Worm (Caenorhabditis elegans) whole organism, mixed stage, embryonic: ENCODE data around the gene Y75B8A.33.
A peak's percentile ranks its signal among the peaks of the same experiment; 100 is the strongest.

Source experiments
- bed-3 ChIP-seq: fragments of 200-800 bp; sonication (Bioruptor generic); optimal IDR thresholded peaks from 3 replicates; lab custom pipeline; 2018; ENCODE audit warnings: mild to moderate bottlenecking, missing genetic modification characterization, moderate library complexity, missing compliant biosample characterization
- blmp-1 ChIP-seq: fragments of 150-350 bp; optimal IDR thresholded peaks from 2 replicates; lab custom pipeline; 2014; ENCODE audit warnings: missing biosample characterization, missing genetic modification characterization
- ceh-39 ChIP-seq: fragments of 150-350 bp; optimal IDR thresholded peaks from 2 replicates; lab custom pipeline; 2014; ENCODE audit warnings: missing biosample characterization, missing genetic modification characterization
- ceh-83 ChIP-seq: fragments of 200-800 bp; sonication (Bioruptor generic); optimal IDR thresholded peaks from 2 replicates; lab custom pipeline; 2018; ENCODE audit warnings: mild to moderate bottlenecking, missing genetic modification characterization, missing compliant biosample characterization
- ces-1 ChIP-seq: fragments of 150-350 bp; optimal IDR thresholded peaks from 2 replicates; lab custom pipeline; 2014; ENCODE audit warnings: missing biosample characterization, missing genetic modification reagents, missing genetic modification characterization
- cnd-1 ChIP-seq: fragments of 200-800 bp; sonication (Bioruptor generic); optimal IDR thresholded peaks from 2 replicates; lab custom pipeline; 2018; ENCODE audit warnings: mild to moderate bottlenecking, missing genetic modification characterization, missing compliant biosample characterization
- drap-1 ChIP-seq: fragments of 200-800 bp; sonication (Bioruptor generic); optimal IDR thresholded peaks from 3 replicates; lab custom pipeline; 2018; ENCODE audit warnings: mild to moderate bottlenecking, missing genetic modification characterization, missing compliant biosample characterization
- elt-3 ChIP-seq: fragments of 150-350 bp; optimal IDR thresholded peaks from 2 replicates; lab custom pipeline; 2014; ENCODE audit warnings: missing biosample characterization, missing genetic modification characterization
- flh-1 ChIP-seq: fragments of 200-800 bp; sonication (Bioruptor generic); optimal IDR thresholded peaks from 2 replicates; lab custom pipeline; 2018; ENCODE audit warnings: mild to moderate bottlenecking, missing genetic modification characterization, moderate library complexity, missing compliant biosample characterization
- ham-2 ChIP-seq: fragments of 200-800 bp; sonication (Bioruptor generic); optimal IDR thresholded peaks from 2 replicates; lab custom pipeline; 2018; ENCODE audit warnings: mild to moderate bottlenecking, missing genetic modification characterization, missing compliant biosample characterization
- hlh-1 ChIP-seq: fragments of 150-350 bp; optimal IDR thresholded peaks from 2 replicates; lab custom pipeline; 2014; ENCODE audit warnings: missing biosample characterization, missing genetic modification reagents, missing genetic modification characterization
- lin-13 ChIP-seq: fragments of 150-350 bp; optimal IDR thresholded peaks from 2 replicates; lab custom pipeline; 2014; ENCODE audit warnings: missing biosample characterization, missing genetic modification characterization
- lin-32 ChIP-seq: fragments of 200-800 bp; sonication (Bioruptor generic); optimal IDR thresholded peaks from 2 replicates; lab custom pipeline; 2018; ENCODE audit warnings: mild to moderate bottlenecking, missing genetic modification characterization, missing compliant biosample characterization
- lsy-2 ChIP-seq: fragments of 150-350 bp; optimal IDR thresholded peaks from 2 replicates; lab custom pipeline; 2014; ENCODE audit warnings: missing biosample characterization, missing genetic modification characterization
- mab-5 ChIP-seq: fragments of 150-350 bp; optimal IDR thresholded peaks from 2 replicates; lab custom pipeline; 2014; ENCODE audit warnings: missing biosample characterization, missing genetic modification characterization
- mep-1 ChIP-seq: fragments of 150-350 bp; optimal IDR thresholded peaks from 2 replicates; lab custom pipeline; 2017; ENCODE audit warnings: missing biosample characterization, missing genetic modification reagents, missing genetic modification characterization, inconsistent platforms
- mls-2 ChIP-seq: sonication (generic microtip); optimal IDR thresholded peaks from 2 replicates; lab custom pipeline; 2016; ENCODE audit warnings: mild to moderate bottlenecking, missing genetic modification characterization, moderate library complexity, missing compliant biosample characterization
- nhr-12 ChIP-seq: fragments of 150-350 bp; optimal IDR thresholded peaks from 2 replicates; lab custom pipeline; 2014; ENCODE audit warnings: missing biosample characterization, missing genetic modification characterization
- nhr-237 ChIP-seq: fragments of 150-350 bp; optimal IDR thresholded peaks from 2 replicates; lab custom pipeline; 2014; ENCODE audit warnings: missing biosample characterization, missing genetic modification characterization
- nhr-76 ChIP-seq: sonication (generic microtip); optimal IDR thresholded peaks from 2 replicates; lab custom pipeline; 2017; ENCODE audit warnings: missing biosample characterization, missing genetic modification characterization
- pha-4 ChIP-seq: fragments of 150-350 bp; optimal IDR thresholded peaks from 2 replicates; lab custom pipeline; 2018; ENCODE audit warnings: missing biosample characterization, missing genetic modification reagents, missing genetic modification characterization
- sem-2 ChIP-seq: fragments of 200-800 bp; sonication (Bioruptor generic); optimal IDR thresholded peaks from 2 replicates; lab custom pipeline; 2018; ENCODE audit warnings: mild to moderate bottlenecking, missing genetic modification characterization, missing compliant biosample characterization
- snpc-4 ChIP-seq: fragments of 150-350 bp; optimal IDR thresholded peaks from 2 replicates; lab custom pipeline; 2014; ENCODE audit warnings: missing biosample characterization, missing genetic modification characterization
- sptf-1 ChIP-seq: sonication (generic microtip); optimal IDR thresholded peaks from 2 replicates; lab custom pipeline; 2017; ENCODE audit warnings: mild to moderate bottlenecking, missing genetic modification characterization, moderate library complexity, missing compliant biosample characterization
- tbx-8 ChIP-seq: fragments of 200-800 bp; sonication (Bioruptor generic); optimal IDR thresholded peaks from 2 replicates; lab custom pipeline; 2018; ENCODE audit warnings: mild to moderate bottlenecking, missing genetic modification characterization, moderate library complexity, missing compliant biosample characterization
- unc-120 ChIP-seq: sonication (generic microtip); optimal IDR thresholded peaks from 2 replicates; lab custom pipeline; 2017; ENCODE audit warnings: missing genetic modification characterization, missing compliant biosample characterization; ENCODE audit not compliant: poor library complexity, severe bottlenecking
- unc-39 ChIP-seq: fragments of 150-350 bp; optimal IDR thresholded peaks from 2 replicates; lab custom pipeline; 2014; ENCODE audit warnings: missing biosample characterization, missing genetic modification characterization
- unc-62 ChIP-seq: fragments of 150-350 bp; optimal IDR thresholded peaks from 2 replicates; lab custom pipeline; 2014; ENCODE audit warnings: missing biosample characterization, missing genetic modification reagents, missing genetic modification characterization
- zip-8 ChIP-seq: fragments of 150-350 bp; optimal IDR thresholded peaks from 2 replicates; lab custom pipeline; 2014; ENCODE audit warnings: missing biosample characterization, missing genetic modification characterization
- ztf-11 ChIP-seq: fragments of 150-350 bp; optimal IDR thresholded peaks from 2 replicates; lab custom pipeline; 2014; ENCODE audit warnings: missing biosample characterization, missing genetic modification characterization

Y75B8A.33 gene

DNA sequence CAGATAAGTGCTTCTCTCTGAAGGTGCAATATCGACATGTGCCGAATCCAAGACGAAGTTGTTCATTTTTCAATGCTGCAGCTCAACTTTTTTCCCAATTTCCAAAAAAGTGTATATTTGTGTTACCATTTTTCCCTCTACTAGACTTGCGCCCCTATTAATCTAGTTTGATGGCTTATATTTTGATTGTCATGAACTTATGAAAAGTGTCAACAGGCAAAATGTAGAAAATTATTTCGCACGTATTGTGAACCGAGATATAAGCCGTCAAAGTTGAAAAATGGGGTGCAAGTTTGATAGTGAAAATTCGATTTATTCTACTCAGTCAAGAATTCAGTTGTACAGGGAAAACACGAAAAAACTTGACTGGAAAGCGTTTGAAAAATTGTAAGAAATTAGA, 8.7 kb downstream of the Y75B8A.33 start, which contains the start of gene Y75B8A.32:
Y75B8A.32 (minus strand) TSS at position 101 of the 400 bp plus-strand sequence.
- no peak for TF ChIP-seq lin-32 (GFP tag; lab: Kevin White, UChicago)
- TF ChIP-seq, all 35 proteins: peak for 0

- TF ChIP-seq lsy-2 (no peak), nhr-237 (tag; lab: Kevin White, UChicago) (no peak), zip-8 (tag; lab: Kevin White, UChicago) (no peak), lin-32 (GFP tag; lab: Kevin White, UChicago) (no peak), mab-5 (tag; lab: Kevin White, UChicago) (no peak), pha-4 (tag; lab: Kevin White, UChicago) (no peak), ceh-39 (tag; lab: Kevin White, UChicago) (no peak), flh-1 (GFP tag; lab: Kevin White, UChicago) (no peak)
- TF ChIP-seq, all 35 proteins: peak for 0
Observed at ce11 chrIII:12356588-12356987, 10.6 kb downstream of the Y75B8A.33 start.

- TF ChIP-seq nhr-12 (tag; lab: Kevin White, UChicago) (no peak), zip-8 (tag; lab: Kevin White, UChicago) (no peak), sptf-1 (tag; lab: Kevin White, UChicago) (peak; percentile 75), hlh-1 (tag; lab: Kevin White, UChicago) (peak; percentile 14), lsy-2 (peak; percentile 74), unc-62 (GFP tag; lab: Kevin White, UChicago) (no peak), mep-1 (peak; percentile 82), ceh-39 (tag; lab: Kevin White, UChicago) (peak; percentile 33), ztf-11 (tag; lab: Kevin White, UChicago) (no peak), snpc-4 (tag; lab: Kevin White, UChicago) (no peak), tbx-8 (no peak), cnd-1 (tag; lab: Kevin White, UChicago) (no peak), ces-1 (GFP tag; lab: Kevin White, UChicago) (peak; percentile 61), mls-2 (peak; percentile 9), unc-120 (tag; lab: Kevin White, UChicago) (peak; percentile 1), ceh-83 (GFP tag; lab: Kevin White, UChicago) (no peak), pha-4 (tag; lab: Kevin White, UChicago) (peak; percentile 72), nhr-237 (tag; lab: Kevin White, UChicago) (peak; percentile 40), lin-13 (tag; lab: Kevin White, UChicago) (peak; percentile 62), ham-2 (GFP tag; lab: Kevin White, UChicago) (no peak)
Observed at ce11 chrIII:12351301-12351700, 15.9 kb downstream of the Y75B8A.33 start, which contains the start of the genes pph-4.1 and Y75B8A.31. TSS of gene pph-4.1 (minus strand) at chrIII:12351336. TSS of gene Y75B8A.31 (plus strand) at chrIII:12351642.

DNA sequence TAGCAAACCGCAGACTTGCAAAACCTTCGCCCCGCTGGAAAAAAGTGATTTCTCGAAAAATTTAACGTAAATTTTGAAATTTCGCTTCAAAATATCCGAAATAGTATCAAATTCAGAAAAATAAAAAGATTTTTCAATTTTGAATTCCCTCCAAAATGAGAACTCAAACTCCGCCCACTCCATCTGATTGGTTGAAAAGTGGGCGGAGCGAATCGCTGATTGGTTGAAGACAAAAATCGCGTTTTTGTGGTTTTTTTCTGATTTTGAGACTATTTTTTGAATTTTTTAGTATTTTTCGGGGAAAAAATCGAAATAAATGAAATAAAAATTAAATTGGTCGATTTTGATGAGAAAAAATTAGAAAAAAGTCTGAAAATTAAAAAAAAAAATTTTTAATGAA, 18.1 kb downstream of the Y75B8A.33 start:
- no peak for TF ChIP-seq bed-3 (GFP tag; lab: Kevin White, UChicago)
- TF ChIP-seq ceh-83 (GFP tag; lab: Kevin White, UChicago) = no peak
- TF ChIP-seq pha-4 (tag; lab: Kevin White, UChicago) = no peak
- TF ChIP-seq mab-5 (tag; lab: Kevin White, UChicago) = no peak
- no peak for TF ChIP-seq mls-2
- no peak for TF ChIP-seq cnd-1 (tag; lab: Kevin White, UChicago)
- no peak for TF ChIP-seq blmp-1 (tag; lab: Kevin White, UChicago)
- TF ChIP-seq drap-1 (GFP tag; lab: Kevin White, UChicago) = no peak
- TF ChIP-seq unc-120 (tag; lab: Kevin White, UChicago) = no peak
- no peak for TF ChIP-seq zip-8 (tag; lab: Kevin White, UChicago)
- no peak for TF ChIP-seq ham-2 (GFP tag; lab: Kevin White, UChicago)
- TF ChIP-seq lin-32 (GFP tag; lab: Kevin White, UChicago) = no peak
- TF ChIP-seq sem-2 = no peak

ce11 chrIII:12344940-12345339, 22.2 kb downstream of the Y75B8A.33 start:
- TF ChIP-seq unc-62 (GFP tag; lab: Kevin White, UChicago) (no peak), elt-3 (tag; lab: Kevin White, UChicago) (no peak), sem-2 (no peak), ztf-11 (tag; lab: Kevin White, UChicago) (no peak), ces-1 (GFP tag; lab: Kevin White, UChicago) (no peak), cnd-1 (tag; lab: Kevin White, UChicago) (no peak), unc-39 (tag; lab: Kevin White, UChicago) (no peak), nhr-76 (tag; lab: Kevin White, UChicago) (no peak)
- TF ChIP-seq, all 35 proteins: peak for 0
